Fruit fly (Drosophila melanogaster): ENCODE results near the gene Prim1.
A peak's percentile ranks its signal among the peaks of the same experiment; 100 is the strongest.

Prim1 gene

DNA sequence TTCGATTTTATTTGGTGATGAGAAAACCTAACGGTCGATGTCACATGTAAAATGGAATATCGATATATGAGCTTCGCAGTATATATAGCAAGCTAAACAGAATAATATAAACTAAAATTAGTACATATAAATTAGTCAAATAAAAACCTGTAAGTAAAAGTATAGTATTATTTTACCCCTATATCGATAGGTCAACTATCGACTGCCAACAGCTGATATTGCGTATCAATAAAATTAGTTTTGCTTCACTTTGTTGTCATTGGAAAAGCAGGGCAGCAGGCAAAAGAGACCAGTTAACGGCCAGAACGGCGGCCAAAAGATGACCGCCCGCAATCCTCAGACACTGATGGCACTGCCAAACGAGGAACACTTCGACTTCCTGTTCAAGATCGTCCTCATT, 43.2 kb upstream of the Prim1 start, which contains the start of gene Rab19:
Gene Rab19 (plus strand): TSS at position 78 of the 400 bp plus-strand sequence.
- TF ChIP-seq jim (GFP tag; optimal IDR thresholded peaks at IDR 0.05): no peak
- TF ChIP-seq Rel (GFP tag; optimal IDR thresholded peaks at IDR 0.05): no peak
- TF ChIP-seq Rel (tag; optimal IDR thresholded peaks at IDR 0.05): no peak
- TF ChIP-seq Hr78 (GFP tag; optimal IDR thresholded peaks at IDR 0.05): peak; percentile 40
- TF ChIP-seq Dif (GFP tag; optimal IDR thresholded peaks at IDR 0.05; ENCODE audit: partially characterized antibody): no peak
- TF ChIP-seq Dfd (GFP tag; optimal IDR thresholded peaks at IDR 0.05): no peak
- no peak for TF ChIP-seq Jra (GFP tag; optimal IDR thresholded peaks at IDR 0.05)
- no peak for TF ChIP-seq N (GFP tag; optimal IDR thresholded peaks at IDR 0.05)
- peak; percentile 18 for TF ChIP-seq brk (GFP tag; optimal IDR thresholded peaks at IDR 0.05)
- no peak for TF ChIP-seq lola (GFP tag; optimal IDR thresholded peaks at IDR 0.05)
- no peak for TF ChIP-seq br (GFP tag; optimal IDR thresholded peaks at IDR 0.05)
- TF ChIP-seq rgr (GFP tag; optimal IDR thresholded peaks at IDR 0.05): no peak
- no peak for TF ChIP-seq ey (GFP tag; optimal IDR thresholded peaks at IDR 0.05)
- TF ChIP-seq h (GFP tag; optimal IDR thresholded peaks at IDR 0.05): no peak
- TF ChIP-seq CrebA (GFP tag; optimal IDR thresholded peaks at IDR 0.05; ENCODE audit: borderline replicate concordance): no peak
- TF ChIP-seq Abd-B (GFP tag; optimal IDR thresholded peaks at IDR 0.05): no peak

DNA sequence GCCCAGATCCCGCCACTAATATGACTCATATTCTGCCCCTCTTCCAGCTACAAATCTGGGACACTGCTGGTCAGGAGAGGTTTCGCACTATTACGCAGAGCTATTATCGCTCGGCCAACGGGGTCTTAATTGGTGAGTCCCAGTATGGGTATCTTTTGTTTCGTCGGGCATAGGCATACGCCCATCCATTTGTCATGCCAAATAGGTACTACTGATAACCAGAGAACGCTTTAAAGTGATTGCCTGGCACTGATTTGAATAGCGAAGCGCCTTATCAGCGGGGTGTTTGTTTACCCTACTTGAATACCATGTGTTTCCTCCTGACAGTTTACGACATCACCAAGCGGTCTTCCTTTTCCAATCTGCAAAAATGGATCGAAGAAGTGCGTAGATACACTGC, 42.6 kb upstream of the Prim1 start:
- no peak for TF ChIP-seq N (GFP tag; optimal IDR thresholded peaks at IDR 0.05)
- TF ChIP-seq brk (GFP tag; optimal IDR thresholded peaks at IDR 0.05): no peak
- TF ChIP-seq fru (GFP tag; optimal IDR thresholded peaks at IDR 0.05): no peak
- no peak for TF ChIP-seq HLH106 (tag; optimal IDR thresholded peaks at IDR 0.05)
- no peak for TF ChIP-seq Rel (GFP tag; optimal IDR thresholded peaks at IDR 0.05)
- peak; percentile 82 for TF ChIP-seq Rel (tag; optimal IDR thresholded peaks at IDR 0.05)
- no peak for TF ChIP-seq Hnf4 (GFP tag; optimal IDR thresholded peaks at IDR 0.05)
- TF ChIP-seq Jra (GFP tag; optimal IDR thresholded peaks at IDR 0.05): peak; percentile 5

DNA sequence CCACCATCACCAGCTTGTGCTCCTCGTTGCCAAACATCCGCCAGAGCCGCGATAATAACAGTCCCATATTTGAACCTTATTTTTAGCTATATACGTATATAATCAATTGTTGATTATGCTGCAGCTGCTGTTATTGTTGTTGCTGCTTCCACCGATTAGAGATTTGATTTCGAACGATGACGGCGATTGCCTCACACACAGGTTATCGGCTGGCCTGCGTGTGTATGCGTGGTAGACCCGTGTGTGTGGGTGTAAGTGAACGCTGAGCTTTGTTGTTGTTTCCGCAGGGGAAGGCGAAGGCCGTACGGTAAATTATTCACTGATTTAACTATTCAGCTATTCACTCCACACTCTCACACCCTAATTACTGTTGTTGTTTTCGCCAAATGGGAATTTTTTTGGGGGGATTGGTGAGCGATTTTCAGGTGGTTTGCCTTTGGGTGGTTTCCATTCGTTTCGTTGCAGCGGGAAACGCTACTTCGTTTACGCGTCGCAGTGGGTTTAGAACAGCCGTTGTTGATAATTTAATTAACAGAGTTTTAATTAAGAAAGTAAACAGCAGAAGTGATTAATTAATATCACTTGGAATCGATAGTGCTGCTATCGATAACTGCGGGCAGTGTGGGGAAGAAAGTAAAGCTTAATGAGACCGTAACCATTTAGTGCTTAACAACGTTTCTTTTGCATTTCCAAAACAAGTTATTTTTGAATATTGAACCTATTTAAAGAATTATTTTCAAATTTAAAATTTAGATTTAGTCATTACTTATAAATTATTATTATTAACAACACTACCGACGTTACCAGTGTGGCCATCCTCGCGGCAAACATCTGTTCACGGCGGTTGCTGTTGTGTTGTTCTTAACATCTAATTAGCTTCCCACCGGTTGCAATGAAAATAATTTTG, 40.6 kb upstream of the Prim1 start, which contains the start of the genes Arl5 and CG13671:
Gene Arl5 (minus strand): TSS at position 616 of the 907 bp plus-strand sequence.
Gene CG13671 (plus strand): TSS at position 841 of the 907 bp plus-strand sequence.
- no peak for TF ChIP-seq Rel (GFP tag; optimal IDR thresholded peaks at IDR 0.05)
- peak; percentile 55 for TF ChIP-seq Rel (tag; optimal IDR thresholded peaks at IDR 0.05)
- no peak for TF ChIP-seq dl (GFP tag; optimal IDR thresholded peaks at IDR 0.05; ENCODE audit: insufficient read depth in 1 of 2, partially characterized antibody in 2 of 2)
- peak; percentile 30 for TF ChIP-seq Hr83 (GFP tag; optimal IDR thresholded peaks at IDR 0.05; ENCODE audit: poor library complexity, severe bottlenecking)
- TF ChIP-seq OdsH (GFP tag; optimal IDR thresholded peaks at IDR 0.05): peak; percentile 84
- no peak for TF ChIP-seq tai (GFP tag; optimal IDR thresholded peaks at IDR 0.05)
- no peak for TF ChIP-seq N (GFP tag; optimal IDR thresholded peaks at IDR 0.05)
- no peak for TF ChIP-seq Hr78 (GFP tag; optimal IDR thresholded peaks at IDR 0.05)
- no peak for TF ChIP-seq Myc (optimal IDR thresholded peaks at IDR 0.05)
- TF ChIP-seq Jra (GFP tag; optimal IDR thresholded peaks at IDR 0.05): peak; percentile 88
- TF ChIP-seq psq (GFP tag; optimal IDR thresholded peaks at IDR 0.05): peak; percentile 82
- TF ChIP-seq dmrt93B (GFP tag; optimal IDR thresholded peaks at IDR 0.05): no peak
- peak; percentile 86 for TF ChIP-seq fru (GFP tag; optimal IDR thresholded peaks at IDR 0.05)
- TF ChIP-seq Abd-B (GFP tag; optimal IDR thresholded peaks at IDR 0.05): no peak
- peak; percentile 80 for TF ChIP-seq sv (GFP tag; optimal IDR thresholded peaks at IDR 0.05)
- TF ChIP-seq Vsx2 (GFP tag; optimal IDR thresholded peaks at IDR 0.05; ENCODE audit: partially characterized antibody): peak; percentile 97
- peak; percentile 89 for TF ChIP-seq Hnf4 (GFP tag; optimal IDR thresholded peaks at IDR 0.05)
- peak; percentile 79 for TF ChIP-seq dsf (GFP tag; optimal IDR thresholded peaks at IDR 0.05; ENCODE audit: borderline replicate concordance)
- TF ChIP-seq foxo (GFP tag; optimal IDR thresholded peaks at IDR 0.05): peak in 1 of 2 experiments; percentile 93
- TF ChIP-seq CrebA (GFP tag; optimal IDR thresholded peaks at IDR 0.05; ENCODE audit: borderline replicate concordance): no peak
- peak; percentile 89 for TF ChIP-seq brk (GFP tag; optimal IDR thresholded peaks at IDR 0.05)
- TF ChIP-seq Sp1 (GFP tag; optimal IDR thresholded peaks at IDR 0.05): peak; percentile 55
- peak; percentile 59 for TF ChIP-seq HLH106 (tag; optimal IDR thresholded peaks at IDR 0.05)
- no peak for TF ChIP-seq CG32264 (GFP tag; optimal IDR thresholded peaks at IDR 0.05)
- TF ChIP-seq GATAd (GFP tag; optimal IDR thresholded peaks at IDR 0.05): peak; percentile 47
- no peak for TF ChIP-seq woc (GFP tag; optimal IDR thresholded peaks at IDR 0.05)
- TF ChIP-seq Dfd (GFP tag; optimal IDR thresholded peaks at IDR 0.05): no peak
- no peak for TF ChIP-seq pan (optimal IDR thresholded peaks at IDR 0.05)
- peak; percentile 85 for TF ChIP-seq h (GFP tag; optimal IDR thresholded peaks at IDR 0.05)
- no peak for TF ChIP-seq sage (GFP tag; optimal IDR thresholded peaks at IDR 0.05)
- TF ChIP-seq Mio (GFP tag; optimal IDR thresholded peaks at IDR 0.05): no peak
- no peak for TF ChIP-seq CG9705 (GFP tag; optimal IDR thresholded peaks at IDR 0.05)
- TF ChIP-seq ey (GFP tag; optimal IDR thresholded peaks at IDR 0.05): peak; percentile 63
- no peak for TF ChIP-seq Dif (GFP tag; optimal IDR thresholded peaks at IDR 0.05; ENCODE audit: partially characterized antibody)
- peak; percentile 89 for TF ChIP-seq rgr (GFP tag; optimal IDR thresholded peaks at IDR 0.05)
- TF ChIP-seq lola (GFP tag; optimal IDR thresholded peaks at IDR 0.05): no peak
- TF ChIP-seq jim (GFP tag; optimal IDR thresholded peaks at IDR 0.05): no peak
- TF ChIP-seq br (GFP tag; optimal IDR thresholded peaks at IDR 0.05): peak; percentile 69
- no peak for TF ChIP-seq usp (GFP tag; optimal IDR thresholded peaks at IDR 0.05)
